Worm (Caenorhabditis elegans): Measurements from ENCODE around the gene rcq-5.
A peak's percentile ranks its signal among the peaks of the same experiment; 100 is the strongest.

The rcq-5 gene

ce11 chrIII:4087565-4087964 lies 29.8 kb upstream of the rcq-5 start (continued):
- TF ChIP-seq sem-2 (GFP tag; optimal IDR thresholded peaks at IDR 0.05) (no peak), ceh-83 (GFP tag; optimal IDR thresholded peaks at IDR 0.05) (peak; percentile 27), elt-1 (tag; optimal IDR thresholded peaks at IDR 0.05; ENCODE audit: borderline replicate concordance, insufficient read depth) (no peak)

- TF ChIP-seq M03D4.4 (tag; optimal IDR thresholded peaks at IDR 0.05) (no peak), ztf-11 (tag; optimal IDR thresholded peaks at IDR 0.05) (no peak), elt-3 (tag; optimal IDR thresholded peaks at IDR 0.05) (no peak), drap-1 (GFP tag; optimal IDR thresholded peaks at IDR 0.05) (no peak)
These were observed 29.3 kb upstream of the rcq-5 start for ce11 chrIII:4087064-4087463.

- no peak for TF ChIP-seq lin-13 (tag; optimal IDR thresholded peaks at IDR 0.05)
These were observed 28.8 kb upstream of the rcq-5 start, which contains the start of gene kin-19 for ce11 chrIII:4086536-4086935. Gene kin-19 (minus strand): TSS chrIII:4086636.

- TF ChIP-seq elt-3 (tag; optimal IDR thresholded peaks at IDR 0.05) = no peak
- no peak for TF ChIP-seq elt-1 (tag; optimal IDR thresholded peaks at IDR 0.05; ENCODE audit: borderline replicate concordance, insufficient read depth)
- TF ChIP-seq nhr-2 (tag; optimal IDR thresholded peaks at IDR 0.05) = no peak
These were observed 27.9 kb upstream of the rcq-5 start for ce11 chrIII:4085657-4086056.

ce11 chrIII:4083429-4083828 lies 25.7 kb upstream of the rcq-5 start:
- no peak for TF ChIP-seq ceh-83 (GFP tag; optimal IDR thresholded peaks at IDR 0.05)
- no peak for TF ChIP-seq unc-62 (GFP tag; optimal IDR thresholded peaks at IDR 0.05)
- TF ChIP-seq ham-2 (GFP tag; optimal IDR thresholded peaks at IDR 0.05) = no peak
- no peak for TF ChIP-seq lsy-2 (tag; optimal IDR thresholded peaks at IDR 0.05)
- no peak for TF ChIP-seq bed-3 (GFP tag; optimal IDR thresholded peaks at IDR 0.05)
- TF ChIP-seq tbx-8 (GFP tag; optimal IDR thresholded peaks at IDR 0.05) = no peak

ce11 chrIII:4070239-4070638 lies 12.5 kb upstream of the rcq-5 start:
- TF ChIP-seq ces-1 (GFP tag; optimal IDR thresholded peaks at IDR 0.05) (peak; percentile 96), bed-3 (GFP tag; optimal IDR thresholded peaks at IDR 0.05) (no peak), nhr-237 (tag; optimal IDR thresholded peaks at IDR 0.05) (no peak)

ce11 chrIII:4068120-4068519 lies 10.3 kb upstream of the rcq-5 start:
- no peak for TF ChIP-seq elt-3 (tag; optimal IDR thresholded peaks at IDR 0.05)
- TF ChIP-seq mep-1 (tag; optimal IDR thresholded peaks at IDR 0.05) = no peak
- no peak for TF ChIP-seq lin-13 (tag; optimal IDR thresholded peaks at IDR 0.05)
- no peak for TF ChIP-seq mab-5 (tag; optimal IDR thresholded peaks at IDR 0.05)
- no peak for TF ChIP-seq flh-1 (GFP tag; optimal IDR thresholded peaks at IDR 0.05)
- TF ChIP-seq ceh-39 (tag; optimal IDR thresholded peaks at IDR 0.05) = no peak
- TF ChIP-seq lsy-2 (tag; optimal IDR thresholded peaks at IDR 0.05) = no peak
- TF ChIP-seq mls-2 (tag; optimal IDR thresholded peaks at IDR 0.05) = no peak
- TF ChIP-seq elt-1 (tag; optimal IDR thresholded peaks at IDR 0.05; ENCODE audit: borderline replicate concordance, insufficient read depth) = no peak
- TF ChIP-seq sem-2 (GFP tag; optimal IDR thresholded peaks at IDR 0.05) = no peak
- no peak for TF ChIP-seq hlh-1 (tag; optimal IDR thresholded peaks at IDR 0.05)
- TF ChIP-seq blmp-1 (tag; optimal IDR thresholded peaks at IDR 0.05) = no peak
- TF ChIP-seq ces-1 (GFP tag; optimal IDR thresholded peaks at IDR 0.05) = no peak
- TF ChIP-seq sptf-1 (tag; optimal IDR thresholded peaks at IDR 0.05) = no peak

- no peak for TF ChIP-seq elt-1 (tag; optimal IDR thresholded peaks at IDR 0.05; ENCODE audit: borderline replicate concordance, insufficient read depth)
- TF ChIP-seq ces-1 (GFP tag; optimal IDR thresholded peaks at IDR 0.05) = peak; percentile 23
These were observed 8.6 kb upstream of the rcq-5 start, which contains the start of gene unc-79 for ce11 chrIII:4066333-4066732. Gene unc-79 (plus strand): TSS chrIII:4066633.

ce11 chrIII:4063724-4064123 lies 5.9 kb upstream of the rcq-5 start:
- TF ChIP-seq ham-2 (GFP tag; optimal IDR thresholded peaks at IDR 0.05) (no peak), ces-1 (GFP tag; optimal IDR thresholded peaks at IDR 0.05) (peak; percentile 70), mab-5 (tag; optimal IDR thresholded peaks at IDR 0.05) (no peak), sptf-1 (tag; optimal IDR thresholded peaks at IDR 0.05) (no peak), mep-1 (tag; optimal IDR thresholded peaks at IDR 0.05) (no peak), flh-1 (GFP tag; optimal IDR thresholded peaks at IDR 0.05) (no peak)

Measured in whole organism, mixed stage, embryonic.